Worm (Caenorhabditis elegans): Measurements from ENCODE around the gene B0244.15.

DNA sequence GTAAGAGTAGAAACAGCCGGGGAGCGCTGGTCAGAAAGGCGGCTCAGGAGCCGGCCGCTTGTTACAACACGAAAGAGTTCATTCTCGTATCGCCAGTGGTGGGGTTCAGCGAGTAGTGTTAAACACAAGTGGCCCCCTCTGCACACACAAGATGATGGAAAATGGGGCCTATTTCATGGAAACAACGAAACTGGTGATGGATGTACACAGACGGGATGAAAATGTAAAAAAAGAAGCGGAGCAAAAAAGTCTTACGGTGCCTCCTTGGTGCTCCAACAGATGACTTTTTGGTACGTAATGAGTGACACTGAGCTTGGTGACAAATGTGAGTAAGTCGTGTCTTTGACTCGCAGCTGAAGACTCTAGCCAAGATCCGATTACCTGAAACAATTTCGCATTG is 35.2 kb upstream of the B0244.15 start:
- TF ChIP-seq lin-15B (tag; optimal IDR thresholded peaks at IDR 0.05) (no peak), lin-39 (tag; optimal IDR thresholded peaks at IDR 0.05) (no peak), ama-1 (optimal IDR thresholded peaks at IDR 0.05) (no peak), nhr-77 (tag; optimal IDR thresholded peaks at IDR 0.05) (no peak), nhr-10 (tag; optimal IDR thresholded peaks at IDR 0.05) (no peak), ces-1 (GFP tag; optimal IDR thresholded peaks at IDR 0.05) (no peak), F37D6.2 (tag; optimal IDR thresholded peaks at IDR 0.05) (no peak), ceh-44 (GFP tag; IDR thresholded peaks at IDR 0.05) (no peak), mdl-1 (tag; optimal IDR thresholded peaks at IDR 0.05) (no peak), ctbp-1 (GFP tag; IDR thresholded peaks at IDR 0.05) (0 out of 2 replicates have a peak, but pooled peaks have one; percentile 17)

Data from whole organism, L4 larva.